Fruit fly (Drosophila melanogaster) Kc167 (cell line): ENCODE measurements around the gene Noc3.

Experiments
- Myc ChIP-seq: fragments of >200 bp; optimal IDR thresholded peaks from 2 replicates; lab custom pipeline; 2017; ENCODE audit warnings: missing external identifiers
- h ChIP-seq: fragments of >200 bp; optimal IDR thresholded peaks from 3 replicates; lab custom pipeline; 2018; ENCODE audit warnings: missing external identifiers
- ttk ChIP-seq: sonication (Bioruptor generic); optimal IDR thresholded peaks from 2 replicates; lab custom pipeline; 2017; ENCODE audit warnings: missing external identifiers

DNA sequence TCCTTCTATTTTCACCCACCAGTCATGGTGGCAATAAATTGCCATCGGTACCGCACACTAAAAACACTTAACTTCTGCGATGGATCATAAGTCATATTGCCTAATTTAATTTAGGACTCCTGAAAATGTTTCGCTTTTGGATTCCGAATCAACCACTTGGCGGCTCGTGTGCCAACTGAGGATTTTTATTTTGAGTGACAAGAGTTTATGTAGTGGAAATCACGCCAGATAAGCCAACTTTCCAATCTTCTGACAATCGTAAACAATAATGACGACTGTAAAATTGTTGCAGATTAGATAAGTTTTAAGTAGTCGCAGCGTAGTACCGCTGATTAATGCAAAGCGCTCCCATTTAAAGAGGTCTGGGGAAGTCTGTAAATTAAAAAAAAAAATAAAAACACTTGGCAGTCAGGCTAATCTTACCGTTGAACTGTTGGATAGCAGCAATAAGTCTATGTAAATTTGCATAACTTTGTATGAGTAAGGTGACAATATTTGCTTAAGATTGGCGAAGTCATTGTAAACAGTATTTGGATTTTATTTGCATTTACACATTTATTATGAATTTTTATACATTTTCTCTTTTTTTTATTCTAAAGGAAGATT, 29.7 kb downstream of the Noc3 start, which contains the start of gene CG14606:
- no peak for TF ChIP-seq Myc
- no peak for TF ChIP-seq h (lab: Kevin White, UChicago)
- TF ChIP-seq ttk (lab: Kevin White, UChicago), result no peak
